Fruit fly (Drosophila melanogaster): ENCODE results near the gene smg.

smg gene

DNA sequence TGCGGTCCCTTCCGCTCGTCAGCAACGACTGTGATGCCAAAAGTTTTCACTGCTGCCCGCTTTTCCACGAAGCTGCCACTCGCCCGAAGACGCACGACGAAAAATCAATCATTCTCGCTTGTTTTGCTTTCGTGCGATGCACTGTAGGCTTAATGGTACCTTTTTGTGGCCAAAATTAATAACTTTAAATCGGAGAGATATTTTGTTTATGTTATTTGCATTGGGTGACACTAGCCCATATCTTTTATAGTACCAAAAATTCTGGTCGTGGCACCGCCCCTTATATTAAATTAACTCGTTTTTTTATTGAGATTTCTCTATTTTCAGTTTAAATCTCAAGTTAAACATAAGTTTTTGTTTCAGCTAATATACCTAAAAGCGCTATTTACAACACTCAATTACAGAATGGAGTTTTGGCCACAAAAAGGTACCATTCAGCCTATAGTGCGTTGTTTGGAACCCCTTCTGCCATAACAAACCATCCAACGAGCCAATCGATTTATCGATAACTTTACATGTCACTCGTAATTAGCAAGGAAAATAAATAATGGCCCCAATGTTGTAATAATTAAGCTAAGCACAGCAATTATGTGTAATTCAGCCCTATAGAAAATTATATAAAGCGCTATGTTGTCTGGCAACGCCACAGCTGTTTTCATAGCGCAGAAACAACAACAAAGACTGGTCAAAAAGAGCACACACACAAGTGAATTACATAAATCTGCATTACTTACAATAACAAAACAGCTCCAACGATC lies 44.4 kb downstream of the smg start:
- TF ChIP-seq cic (GFP tag; optimal IDR thresholded peaks at IDR 0.05) (peak; percentile 25), Crg-1 (GFP tag; optimal IDR thresholded peaks at IDR 0.05) (no peak), Mnt (GFP tag; optimal IDR thresholded peaks at IDR 0.05) (no peak), bab1 (GFP tag; optimal IDR thresholded peaks at IDR 0.05) (no peak), CG11617 (GFP tag; optimal IDR thresholded peaks at IDR 0.05) (peak; percentile 68), CG33017 (tag; optimal IDR thresholded peaks at IDR 0.05) (peak; percentile 65), CG14711 (tag; optimal IDR thresholded peaks at IDR 0.05) (peak; percentile 43), Clk (GFP tag; optimal IDR thresholded peaks at IDR 0.05) (peak; percentile 21), cnc (optimal IDR thresholded peaks at IDR 0.05) (no peak), CG7045 (GFP tag; optimal IDR thresholded peaks at IDR 0.05) (peak; percentile 72), tj (GFP tag; optimal IDR thresholded peaks at IDR 0.05) (peak; percentile 43), ovo (GFP tag; optimal IDR thresholded peaks at IDR 0.05) (no peak), Hr96 (GFP tag; optimal IDR thresholded peaks at IDR 0.05) (peak; percentile 58), CG7101 (tag; optimal IDR thresholded peaks at IDR 0.05) (peak; percentile 65), CG5204 (GFP tag; optimal IDR thresholded peaks at IDR 0.05) (peak; percentile 74), pad (GFP tag; optimal IDR thresholded peaks at IDR 0.05) (peak; percentile 48), toe (GFP tag; optimal IDR thresholded peaks at IDR 0.05) (peak; percentile 9), CG12768 (GFP tag; optimal IDR thresholded peaks at IDR 0.05) (peak; percentile 69), CG1620 (GFP tag; optimal IDR thresholded peaks at IDR 0.05) (peak; percentile 17), kay (GFP tag; ENCODE audit: borderline replicate concordance) (no peak)

DNA sequence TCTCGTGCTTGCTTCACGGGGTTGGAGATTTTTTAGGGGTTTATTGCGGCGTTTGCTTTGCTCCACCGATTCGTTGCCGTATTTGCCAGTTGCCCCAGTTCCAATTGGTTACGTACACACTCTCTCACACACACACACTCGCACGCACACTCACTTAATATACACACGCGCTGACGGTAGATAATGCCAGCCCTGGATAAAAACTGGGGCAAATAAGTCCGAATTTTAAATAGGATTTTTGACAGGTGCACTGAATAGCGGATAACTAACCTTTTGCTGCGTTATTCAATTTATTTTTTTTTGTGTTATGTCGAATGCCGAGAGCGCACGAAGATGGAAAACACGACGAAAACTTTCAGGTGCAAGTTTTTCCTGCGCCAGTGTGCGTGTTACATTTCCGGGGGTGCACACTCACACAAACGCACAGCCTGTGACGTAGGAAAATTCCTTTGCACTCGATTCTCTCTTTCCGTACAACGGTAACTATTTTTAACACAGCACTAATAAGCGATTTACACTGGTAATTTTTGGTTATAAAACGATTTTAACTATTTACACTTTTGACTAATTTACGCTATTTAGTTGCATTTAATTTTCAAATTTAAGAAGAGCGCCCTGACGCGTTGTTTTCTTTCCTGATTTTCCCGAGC lies 45.1 kb downstream of the smg start:
- TF ChIP-seq Mnt (GFP tag; optimal IDR thresholded peaks at IDR 0.05), result no peak

DNA sequence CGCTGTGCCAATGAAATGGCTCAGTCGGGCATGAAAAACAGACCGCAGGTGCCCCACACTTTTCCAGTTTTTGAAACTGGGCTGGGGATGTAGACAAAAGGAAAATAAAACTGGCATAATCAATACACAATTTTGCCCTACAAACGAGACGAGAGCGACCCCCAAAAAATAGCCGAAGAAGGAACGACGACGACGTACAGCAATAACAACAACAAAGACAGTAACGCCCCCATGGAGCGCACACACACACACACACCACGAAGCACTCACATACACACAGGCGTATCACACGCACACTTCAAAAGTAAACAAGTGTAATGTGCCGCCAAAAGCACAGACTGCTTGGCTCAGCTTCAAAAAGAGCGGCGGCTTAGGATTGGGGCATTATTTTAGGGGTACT lies 46.3 kb downstream of the smg start:
- no peak for TF ChIP-seq Clk (GFP tag; optimal IDR thresholded peaks at IDR 0.05)
- no peak for TF ChIP-seq CG14711 (tag; optimal IDR thresholded peaks at IDR 0.05)
- TF ChIP-seq CG7045 (GFP tag; optimal IDR thresholded peaks at IDR 0.05), result no peak
- no peak for TF ChIP-seq Crg-1 (GFP tag; optimal IDR thresholded peaks at IDR 0.05)
- no peak for TF ChIP-seq tj (GFP tag; optimal IDR thresholded peaks at IDR 0.05)
- TF ChIP-seq ovo (GFP tag; optimal IDR thresholded peaks at IDR 0.05), result no peak
- TF ChIP-seq Mnt (GFP tag; optimal IDR thresholded peaks at IDR 0.05), result no peak
- TF ChIP-seq CG12768 (GFP tag; optimal IDR thresholded peaks at IDR 0.05), result no peak
- no peak for TF ChIP-seq Hr96 (GFP tag; optimal IDR thresholded peaks at IDR 0.05)
- TF ChIP-seq bab1 (GFP tag; optimal IDR thresholded peaks at IDR 0.05), result no peak
- TF ChIP-seq cic (GFP tag; optimal IDR thresholded peaks at IDR 0.05), result no peak
- TF ChIP-seq CG1620 (GFP tag; optimal IDR thresholded peaks at IDR 0.05), result no peak
- TF ChIP-seq kay (GFP tag; ENCODE audit: borderline replicate concordance), result no peak
- no peak for TF ChIP-seq cnc (optimal IDR thresholded peaks at IDR 0.05)

- TF ChIP-seq CG12768 (GFP tag; optimal IDR thresholded peaks at IDR 0.05) (no peak), kay (GFP tag; ENCODE audit: borderline replicate concordance) (no peak), bab1 (GFP tag; optimal IDR thresholded peaks at IDR 0.05) (no peak), CG1620 (GFP tag; optimal IDR thresholded peaks at IDR 0.05) (no peak), cic (GFP tag; optimal IDR thresholded peaks at IDR 0.05) (no peak), ovo (GFP tag; optimal IDR thresholded peaks at IDR 0.05) (no peak), tj (GFP tag; optimal IDR thresholded peaks at IDR 0.05) (no peak)
Measured at dm6 chr3L:8950955-8951354, 46.8 kb downstream of the smg start.

DNA sequence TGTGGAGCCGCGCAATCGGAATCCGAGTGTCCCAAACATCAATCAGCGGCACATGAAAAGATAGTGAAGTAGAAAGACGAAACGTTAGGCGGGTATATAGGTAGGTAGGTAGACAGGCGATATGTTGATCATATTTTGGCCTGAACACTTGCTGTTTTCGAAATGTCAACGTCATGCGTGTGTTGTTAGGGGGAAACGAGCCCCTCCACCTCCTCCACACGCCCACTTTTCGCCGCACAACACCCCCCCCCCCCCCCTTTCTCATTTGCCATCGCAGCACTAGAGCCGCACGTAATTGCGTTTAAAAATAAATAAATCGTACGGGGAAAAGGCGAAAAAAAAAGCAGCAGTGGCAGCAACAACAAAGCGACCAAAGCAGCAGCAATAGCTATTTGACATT lies 48.0 kb downstream of the smg start:
- no peak for TF ChIP-seq toe (GFP tag; optimal IDR thresholded peaks at IDR 0.05)
- no peak for TF ChIP-seq CG14711 (tag; optimal IDR thresholded peaks at IDR 0.05)
- TF ChIP-seq CG7045 (GFP tag; optimal IDR thresholded peaks at IDR 0.05), result no peak

- TF ChIP-seq cic (GFP tag; optimal IDR thresholded peaks at IDR 0.05) (no peak), Crg-1 (GFP tag; optimal IDR thresholded peaks at IDR 0.05) (no peak), toe (GFP tag; optimal IDR thresholded peaks at IDR 0.05) (no peak), CG5204 (GFP tag; optimal IDR thresholded peaks at IDR 0.05) (no peak), cnc (optimal IDR thresholded peaks at IDR 0.05) (no peak), bab1 (GFP tag; optimal IDR thresholded peaks at IDR 0.05) (no peak), CG11617 (GFP tag; optimal IDR thresholded peaks at IDR 0.05) (no peak), Clk (GFP tag; optimal IDR thresholded peaks at IDR 0.05) (no peak), CG12768 (GFP tag; optimal IDR thresholded peaks at IDR 0.05) (no peak), CG7045 (GFP tag; optimal IDR thresholded peaks at IDR 0.05) (no peak), tj (GFP tag; optimal IDR thresholded peaks at IDR 0.05) (no peak), CG33017 (tag; optimal IDR thresholded peaks at IDR 0.05) (no peak), CG7101 (tag; optimal IDR thresholded peaks at IDR 0.05) (no peak), Mnt (GFP tag; optimal IDR thresholded peaks at IDR 0.05) (no peak), Hr96 (GFP tag; optimal IDR thresholded peaks at IDR 0.05) (no peak)
Measured at dm6 chr3L:8947848-8948494, 49.8 kb downstream of the smg start.
